Worm (Caenorhabditis elegans) whole organism, L4 larva: Measurements from ENCODE around the gene szy-4.
A peak's percentile ranks its signal among the peaks of the same experiment; 100 is the strongest.

Experiments
- F37D6.2 ChIP-seq: sonication (generic microtip); optimal IDR thresholded peaks from 2 replicates; lab custom pipeline; 2016; ENCODE audit warnings: mild to moderate bottlenecking, missing genetic modification characterization, missing compliant biosample characterization
- Y48G9A.11 ChIP-seq: fragments of 200-800 bp; sonication (Bioruptor generic); IDR thresholded peaks from 2 replicates; pipeline ENCODE4 v1.3.6; 2022; ENCODE audit warnings: missing genetic modification reagents, missing genetic modification characterization, missing compliant biosample characterization
- Y75B8A.6 ChIP-seq: fragments of 200-800 bp; sonication (Bioruptor generic); IDR thresholded peaks from 2 replicates; pipeline ENCODE4 v1.3.6; 2022; ENCODE audit warnings: missing genetic modification reagents, missing genetic modification characterization, missing compliant biosample characterization
- aha-1 ChIP-seq: fragments of 150-350 bp; peaks from one replicate; lab custom pipeline; 2014; ENCODE audit warnings: missing biosample characterization, missing genetic modification characterization
- attf-4 ChIP-seq: sonication (generic microtip); optimal IDR thresholded peaks from 3 replicates; lab custom pipeline; 2017; ENCODE audit warnings: missing biosample characterization, missing genetic modification characterization
- ceh-44 ChIP-seq: fragments of 200-800 bp; sonication (Bioruptor generic); IDR thresholded peaks from 2 replicates; pipeline ENCODE4 v1.3.6; 2022; ENCODE audit warnings: missing genetic modification reagents, missing genetic modification characterization, missing compliant biosample characterization
- ceh-82 ChIP-seq: sonication (generic microtip); optimal IDR thresholded peaks from 2 replicates; lab custom pipeline; 2017; ENCODE audit warnings: missing biosample characterization, missing genetic modification characterization
- ces-1 ChIP-seq: fragments of 150-350 bp; sonication (generic microtip); optimal IDR thresholded peaks from 4 replicates; lab custom pipeline; 2014; ENCODE audit warnings: missing biosample characterization, missing genetic modification reagents, missing genetic modification characterization
- cey-2 ChIP-seq: sonication (generic microtip); optimal IDR thresholded peaks from 3 replicates; lab custom pipeline; 2017; ENCODE audit warnings: missing genetic modification characterization, mild to moderate bottlenecking, missing compliant biosample characterization, antibody characterized with exemption, borderline replicate concordance; ENCODE audit not compliant: insufficient read depth
- daf-12 ChIP-seq: fragments of 150-350 bp; optimal IDR thresholded peaks from 2 replicates; lab custom pipeline; 2014; ENCODE audit warnings: missing biosample characterization, missing genetic modification reagents, missing genetic modification characterization
- daf-16 ChIP-seq, 3 experiments: sonication (generic microtip); optimal IDR thresholded peaks; 2 replicates each; lab custom pipeline; 2016 to 2017; ENCODE audit warnings: missing genetic modification characterization in 3 of 3, missing genetic modification reagents in 3 of 3, mild to moderate bottlenecking in 2 of 3, missing compliant biosample characterization in 2 of 3, missing biosample characterization in 1 of 3, moderate library complexity in 1 of 3
- daf-19 ChIP-seq: fragments of 200-800 bp; sonication (Bioruptor generic); conservative IDR thresholded peaks from 2 replicates; pipeline ENCODE4 v1.3.6; 2022; ENCODE audit warnings: missing genetic modification characterization, missing compliant biosample characterization
- daf-8 ChIP-seq: fragments of 200-800 bp; sonication (Bioruptor generic); IDR thresholded peaks from 2 replicates; pipeline ENCODE4 v1.3.6; 2022; ENCODE audit warnings: missing genetic modification characterization, missing compliant biosample characterization
- dmd-6 ChIP-seq: fragments of 200-800 bp; sonication (Bioruptor generic); IDR thresholded peaks from 2 replicates; pipeline ENCODE4 v1.3.6; 2022; ENCODE audit warnings: missing genetic modification reagents, missing genetic modification characterization, missing compliant biosample characterization
- dmd-8 ChIP-seq: fragments of 200-800 bp; sonication (Bioruptor generic); IDR thresholded peaks from 2 replicates; pipeline ENCODE4 v1.3.6; 2022; ENCODE audit warnings: missing genetic modification characterization, missing compliant biosample characterization
- dve-1 ChIP-seq: sonication (generic microtip); optimal IDR thresholded peaks from 2 replicates; lab custom pipeline; 2017; ENCODE audit warnings: antibody characterized with exemption, mild to moderate bottlenecking, missing genetic modification characterization, missing compliant biosample characterization; ENCODE audit not compliant: insufficient read depth
- fkh-10 ChIP-seq: fragments of 150-350 bp; optimal IDR thresholded peaks from 2 replicates; lab custom pipeline; 2014; ENCODE audit warnings: missing biosample characterization, missing genetic modification reagents, missing genetic modification characterization
- hlh-30 ChIP-seq: sonication (generic microtip); optimal IDR thresholded peaks from 2 replicates; lab custom pipeline; 2017; ENCODE audit warnings: antibody characterized with exemption, mild to moderate bottlenecking, missing genetic modification characterization, missing compliant biosample characterization; ENCODE audit not compliant: insufficient read depth
- lin-39 ChIP-seq: fragments of 150-350 bp; optimal IDR thresholded peaks from 2 replicates; lab custom pipeline; 2014; ENCODE audit warnings: missing biosample characterization, missing genetic modification reagents, missing genetic modification characterization
- lir-3 ChIP-seq: sonication (generic microtip); optimal IDR thresholded peaks from 2 replicates; lab custom pipeline; 2016; ENCODE audit warnings: mild to moderate bottlenecking, missing genetic modification characterization, missing compliant biosample characterization
- lsy-2 ChIP-seq, 2 experiments: fragments of 150-350 bp in 1 of 2; sonication (generic microtip) in 1 of 2; optimal IDR thresholded peaks; 2 replicates each; lab custom pipeline; 2014 to 2017; ENCODE audit warnings: missing biosample characterization in 2 of 2, missing genetic modification characterization in 2 of 2
- madf-9 ChIP-seq: fragments of 200-800 bp; sonication (Bioruptor generic); conservative IDR thresholded peaks from 2 replicates; pipeline ENCODE4 v1.3.6; 2022; ENCODE audit warnings: missing genetic modification reagents, missing genetic modification characterization, missing compliant biosample characterization
- mes-2 ChIP-seq: sonication (generic microtip); optimal IDR thresholded peaks from 2 replicates; lab custom pipeline; 2016; ENCODE audit warnings: missing genotype, mild to moderate bottlenecking, missing genetic modification characterization, missing compliant biosample characterization; ENCODE audit not compliant: poor library complexity, severe bottlenecking
- nhr-28 ChIP-seq: fragments of 150-350 bp; optimal IDR thresholded peaks from 2 replicates; lab custom pipeline; 2014; ENCODE audit warnings: missing biosample characterization, missing genetic modification characterization
- nhr-48 ChIP-seq: sonication (generic microtip); optimal IDR thresholded peaks from 2 replicates; lab custom pipeline; 2016; ENCODE audit warnings: mild to moderate bottlenecking, missing genetic modification characterization, missing compliant biosample characterization
- nhr-6 ChIP-seq: fragments of 150-350 bp; optimal IDR thresholded peaks from 2 replicates; lab custom pipeline; 2014; ENCODE audit warnings: missing biosample characterization, missing genetic modification characterization
- nhr-77 ChIP-seq: fragments of 150-350 bp; optimal IDR thresholded peaks from 2 replicates; lab custom pipeline; 2014; ENCODE audit warnings: missing biosample characterization, missing genetic modification characterization
- pqm-1 ChIP-seq: sonication (generic microtip); optimal IDR thresholded peaks from 2 replicates; lab custom pipeline; 2017; ENCODE audit warnings: missing biosample characterization, missing genetic modification characterization
- saeg-2 ChIP-seq: fragments of 200-800 bp; sonication (Bioruptor generic); IDR thresholded peaks from 2 replicates; pipeline ENCODE4 v1.3.6; 2022; ENCODE audit warnings: missing genetic modification reagents, missing genetic modification characterization, missing compliant biosample characterization
- sdz-12 ChIP-seq: fragments of 200-800 bp; sonication (Bioruptor generic); optimal IDR thresholded peaks from 2 replicates; lab custom pipeline; 2018; ENCODE audit warnings: mild to moderate bottlenecking, missing genetic modification characterization, missing compliant biosample characterization
- set-16 ChIP-seq: fragments of 200-800 bp; sonication (Bioruptor generic); IDR thresholded peaks from 2 replicates; pipeline ENCODE4 v1.3.6; 2022; ENCODE audit warnings: missing genetic modification reagents, missing genetic modification characterization, missing compliant biosample characterization
- unc-130 ChIP-seq: sonication (generic microtip); optimal IDR thresholded peaks from 2 replicates; lab custom pipeline; 2016; ENCODE audit warnings: missing genetic modification reagents, missing genetic modification characterization, missing compliant biosample characterization
- unc-62 ChIP-seq, 3 experiments: fragments of 150-350 bp in 1 of 3; sonication (generic microtip); optimal IDR thresholded peaks in 2 of 3; peaks in 1 of 3; 1 replicate in 1 of 3; 2 replicates in 2 of 3; lab custom pipeline; 2014 to 2017; ENCODE audit warnings: missing biosample characterization in 3 of 3, missing genetic modification characterization in 3 of 3, missing genetic modification reagents in 3 of 3, missing genotype in 1 of 3
- zag-1 ChIP-seq: fragments of 150-350 bp; optimal IDR thresholded peaks from 2 replicates; lab custom pipeline; 2014; ENCODE audit warnings: missing biosample characterization, missing genetic modification characterization
- zfp-2 ChIP-seq: sonication (generic microtip); optimal IDR thresholded peaks from 2 replicates; lab custom pipeline; 2016; ENCODE audit warnings: mild to moderate bottlenecking, missing genetic modification characterization, missing compliant biosample characterization
- zip-11 ChIP-seq: fragments of 200-800 bp; sonication (Bioruptor generic); IDR thresholded peaks from 2 replicates; pipeline ENCODE4 v1.3.6; 2022; ENCODE audit warnings: missing genetic modification characterization, missing compliant biosample characterization

szy-4 gene

DNA sequence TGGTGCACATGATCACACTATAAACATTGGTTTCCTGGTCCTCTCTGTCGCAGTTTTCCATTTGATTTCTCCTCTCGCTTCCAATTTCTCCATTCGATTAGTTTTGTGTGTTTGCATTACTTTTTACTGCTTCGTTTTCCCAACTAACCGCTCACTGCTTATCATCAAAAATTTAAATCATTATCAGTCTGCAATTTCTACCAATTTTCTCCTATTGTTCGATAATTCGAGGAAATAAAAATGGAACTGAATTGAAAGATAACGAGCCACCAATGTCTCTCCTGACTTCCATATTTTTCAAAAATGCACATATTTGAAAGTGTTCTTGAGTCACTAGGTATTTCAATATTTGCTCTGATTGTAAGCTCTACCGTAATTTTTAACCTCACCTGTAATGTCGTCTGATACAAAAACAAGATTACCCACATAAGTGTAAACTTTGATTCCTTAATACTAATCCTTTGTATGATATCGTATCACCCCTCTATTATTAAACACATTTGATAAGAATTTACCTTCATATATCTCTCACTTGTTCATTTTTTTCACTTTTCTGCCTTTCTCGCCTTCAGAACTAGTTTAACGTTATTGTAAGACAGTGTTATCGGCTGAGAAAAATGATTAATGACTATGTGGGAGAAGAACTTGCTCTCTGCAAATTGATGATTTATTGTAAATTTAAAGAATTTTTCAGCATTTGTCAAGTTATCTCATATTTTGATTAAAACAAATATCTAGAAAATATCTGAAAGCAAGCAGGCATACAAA is 20.3 kb upstream of the szy-4 start (continued):
- peak; percentile 30 for TF ChIP-seq nhr-77 (tag; lab: Kevin White, UChicago)
- TF ChIP-seq nhr-48: no peak
- no peak for TF ChIP-seq dmd-8
- no peak for TF ChIP-seq daf-16 (GFP tag; optimal IDR thresholded peaks at IDR 0.05; lab: Kevin White, UChicago)
- peak; percentile 21 for TF ChIP-seq daf-16 (tag; optimal IDR thresholded peaks at IDR 0.05; lab: Kevin White, UChicago)
- TF ChIP-seq pqm-1 (tag; lab: Kevin White, UChicago): peak; percentile 82
- no peak for TF ChIP-seq lir-3 (tag; lab: Kevin White, UChicago)
- peak; percentile 14 for TF ChIP-seq dve-1 (tag; lab: Kevin White, UChicago)
- no peak for TF ChIP-seq nhr-6 (tag; lab: Kevin White, UChicago)
- TF ChIP-seq dmd-6 (GFP tag; lab: Robert Waterston, UW): peak; percentile 63
- no peak for TF ChIP-seq Y75B8A.6 (GFP tag; lab: Robert Waterston, UW)
- no peak for TF ChIP-seq mes-2 (tag; lab: Kevin White, UChicago)
- TF ChIP-seq zfp-2: no peak
- no peak for TF ChIP-seq daf-12 (tag; lab: Kevin White, UChicago)
- no peak for TF ChIP-seq madf-9 (GFP tag; lab: Robert Waterston, UW)
- TF ChIP-seq unc-62 (GFP tag; optimal IDR thresholded peaks at IDR 0.05 in 1 of 2; lab: Kevin White, UChicago): peak in 1 of 2 experiments; percentile 51
- no peak for TF ChIP-seq unc-62 (tag; optimal IDR thresholded peaks at IDR 0.05; lab: Kevin White, UChicago)
- TF ChIP-seq aha-1 (tag; lab: Kevin White, UChicago): no peak
- no peak for TF ChIP-seq F37D6.2 (tag; lab: Kevin White, UChicago)
- no peak for TF ChIP-seq lsy-2 (tag; optimal IDR thresholded peaks at IDR 0.05; lab: Kevin White, UChicago)
- TF ChIP-seq zip-11 (GFP tag; lab: Robert Waterston, UW): no peak
- TF ChIP-seq ces-1 (GFP tag; lab: Kevin White, UChicago): no peak
- no peak for TF ChIP-seq zag-1 (tag; lab: Kevin White, UChicago)

DNA sequence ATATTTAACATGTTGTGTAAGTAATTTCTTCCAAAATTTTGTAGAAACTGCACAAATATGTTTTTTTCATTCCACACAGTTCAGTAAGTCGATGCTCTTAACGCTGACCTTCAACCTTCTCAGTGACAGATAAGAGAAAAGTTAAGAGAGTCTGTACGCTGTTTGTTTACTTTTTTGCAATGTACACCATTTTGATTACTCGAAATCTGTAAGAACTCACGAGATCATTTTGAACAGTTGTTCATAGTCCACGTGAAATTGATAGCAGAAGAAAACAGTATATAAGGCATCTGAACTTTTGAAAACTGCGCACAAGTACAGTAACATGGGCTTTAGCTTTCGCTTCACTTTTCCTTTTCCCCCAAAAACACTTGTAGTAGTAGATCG is 19.8 kb upstream of the szy-4 start:
- TF ChIP-seq hlh-30 (no peak), daf-16 (GFP tag; optimal IDR thresholded peaks at IDR 0.05; lab: Kevin White, UChicago) (no peak), daf-16 (tag; optimal IDR thresholded peaks at IDR 0.05; lab: Kevin White, UChicago) (peak; percentile 10), ceh-44 (GFP tag; lab: Robert Waterston, UW) (no peak), lir-3 (tag; lab: Kevin White, UChicago) (no peak), aha-1 (tag; lab: Kevin White, UChicago) (peak; percentile 84), cey-2 (no peak), Y48G9A.11 (no peak)
- TF ChIP-seq, all 104 proteins: peak for 2

ce11 chrII:6179531-6179930 is 19.0 kb upstream of the szy-4 start, which contains the start of gene F40H3.1:
Gene F40H3.1 (plus strand): TSS chrII:6179831.
- TF ChIP-seq sdz-12: no peak
- TF ChIP-seq saeg-2 (GFP tag; lab: Robert Waterston, UW): no peak
- TF ChIP-seq lin-39 (tag; lab: Kevin White, UChicago): no peak
- TF ChIP-seq set-16 (GFP tag; lab: Robert Waterston, UW): no peak
- TF ChIP-seq daf-8 (GFP tag; lab: Robert Waterston, UW): no peak
- no peak for TF ChIP-seq nhr-48
- no peak for TF ChIP-seq fkh-10 (GFP tag; lab: Kevin White, UChicago)
- no peak for TF ChIP-seq nhr-28 (tag; lab: Kevin White, UChicago)
- no peak for TF ChIP-seq attf-4
- TF ChIP-seq dve-1 (tag; lab: Kevin White, UChicago): no peak
- no peak for TF ChIP-seq daf-19 (GFP tag; lab: Robert Waterston, UW)
- TF ChIP-seq ceh-82 (tag; lab: Kevin White, UChicago): no peak
- no peak for TF ChIP-seq unc-130 (GFP tag; lab: Kevin White, UChicago)
- TF ChIP-seq, all 104 proteins: peak for 0
